Worm (Caenorhabditis elegans) whole organism, young adult: Measurements from ENCODE around the gene frm-3.

Experiments used
- C06A6.2 ChIP-seq: fragments of 200-800 bp; sonication (Bioruptor generic); conservative IDR thresholded peaks from 2 replicates; pipeline ENCODE4 v1.3.6; 2022; ENCODE audit warnings: missing genetic modification characterization, missing compliant biosample characterization
- F10E7.11 ChIP-seq: sonication (generic microtip); optimal IDR thresholded peaks from 2 replicates; lab custom pipeline; 2017; ENCODE audit warnings: mild to moderate bottlenecking, missing genetic modification characterization, moderate library complexity, missing compliant biosample characterization
- F22D6.2 ChIP-seq: sonication (generic microtip); optimal IDR thresholded peaks from 2 replicates; lab custom pipeline; 2016; ENCODE audit warnings: mild to moderate bottlenecking, missing genetic modification characterization, missing compliant biosample characterization
- F23B12.7 ChIP-seq: sonication (generic microtip); optimal IDR thresholded peaks from 2 replicates; lab custom pipeline; 2017; ENCODE audit warnings: missing genetic modification characterization, mild to moderate bottlenecking, missing compliant biosample characterization, antibody characterized with exemption, moderate library complexity; ENCODE audit not compliant: insufficient read depth
- F33H1.4 ChIP-seq: fragments of 200-800 bp; sonication (Bioruptor generic); IDR thresholded peaks from 2 replicates; pipeline ENCODE4 v1.3.6; 2022; ENCODE audit warnings: missing genetic modification reagents, missing genetic modification characterization, missing compliant biosample characterization
- F52B5.7 ChIP-seq: sonication (generic microtip); optimal IDR thresholded peaks from 2 replicates; lab custom pipeline; 2016; ENCODE audit warnings: mild to moderate bottlenecking, missing genetic modification characterization, missing compliant biosample characterization
- F57C9.4 ChIP-seq: sonication (generic microtip); optimal IDR thresholded peaks from 2 replicates; lab custom pipeline; 2017; ENCODE audit warnings: mild to moderate bottlenecking, missing genetic modification characterization, missing compliant biosample characterization
- Y56A3A.18 ChIP-seq: fragments of 200-800 bp; sonication (Bioruptor generic); IDR thresholded peaks from 2 replicates; pipeline ENCODE4 v1.3.6; 2022; ENCODE audit warnings: missing genetic modification reagents, missing genetic modification characterization, missing compliant biosample characterization
- akir-1 ChIP-seq: fragments of 200-800 bp; sonication (Bioruptor generic); optimal IDR thresholded peaks from 2 replicates; lab custom pipeline; 2018; ENCODE audit warnings: mild to moderate bottlenecking, missing genetic modification characterization, moderate library complexity, missing compliant biosample characterization
- ama-1 ChIP-seq, 3 experiments: fragments of 150-350 bp in 1 of 3; sonication (generic microtip) in 2 of 3; optimal IDR thresholded peaks; 2 replicates each; lab custom pipeline; 2014 to 2018; ENCODE audit warnings: missing biosample characterization in 2 of 3, missing genetic modification characterization in 2 of 3, missing genetic modification reagents in 2 of 3
- aptf-3 ChIP-seq: fragments of 200-800 bp; sonication (Bioruptor generic); IDR thresholded peaks from 2 replicates; pipeline ENCODE4 v1.3.6; 2022; ENCODE audit warnings: missing genetic modification characterization, missing compliant biosample characterization
- attf-5 ChIP-seq: fragments of 200-800 bp; sonication (Bioruptor generic); optimal IDR thresholded peaks from 2 replicates; lab custom pipeline; 2018; ENCODE audit warnings: mild to moderate bottlenecking, missing genetic modification characterization, missing compliant biosample characterization
- bed-2 ChIP-seq: fragments of 200-800 bp; sonication (Bioruptor generic); IDR thresholded peaks from 2 replicates; pipeline ENCODE4 v1.3.6; 2022; ENCODE audit warnings: missing genetic modification reagents, missing genetic modification characterization, missing compliant biosample characterization
- cebp-1 ChIP-seq, 2 experiments: fragments of 200-800 bp in 1 of 2; sonication (Bioruptor generic) in 1 of 2; sonication (generic microtip) in 1 of 2; IDR thresholded peaks in 1 of 2; optimal IDR thresholded peaks in 1 of 2; 2 replicates each; pipeline versions ENCODE4 v1.3.6 to Lab custom; 2017 to 2022; ENCODE audit warnings: missing compliant biosample characterization in 2 of 2, missing genetic modification characterization in 2 of 2, mild to moderate bottlenecking in 1 of 2, missing genetic modification reagents in 1 of 2, moderate library complexity in 1 of 2
- ceh-100 ChIP-seq: fragments of 200-800 bp; sonication (Bioruptor generic); IDR thresholded peaks from 2 replicates; pipeline ENCODE4 v1.3.6; 2022; ENCODE audit warnings: missing genetic modification reagents, missing genetic modification characterization, missing compliant biosample characterization
- die-1 ChIP-seq: sonication (generic microtip); optimal IDR thresholded peaks from 2 replicates; lab custom pipeline; 2016; ENCODE audit warnings: missing genotype, mild to moderate bottlenecking, missing genetic modification characterization, missing compliant biosample characterization
- dpff-1 ChIP-seq: sonication (generic microtip); optimal IDR thresholded peaks from 2 replicates; lab custom pipeline; 2017; ENCODE audit warnings: mild to moderate bottlenecking, missing genetic modification characterization, missing compliant biosample characterization
- efl-1 ChIP-seq: fragments of 150-350 bp; optimal IDR thresholded peaks from 2 replicates; lab custom pipeline; 2014; ENCODE audit warnings: missing biosample characterization, missing genetic modification reagents, missing genetic modification characterization
- egl-18 ChIP-seq: fragments of 200-800 bp; sonication (Bioruptor generic); IDR thresholded peaks from 2 replicates; pipeline ENCODE4 v1.3.6; 2022; ENCODE audit warnings: missing genetic modification reagents, missing genetic modification characterization, missing compliant biosample characterization
- ekl-4 ChIP-seq: fragments of 200-800 bp; sonication (Bioruptor generic); IDR thresholded peaks from 2 replicates; pipeline ENCODE4 v1.3.6; 2022; ENCODE audit warnings: missing genetic modification reagents, missing genetic modification characterization, missing compliant biosample characterization
- fkh-3 ChIP-seq: sonication (generic microtip); optimal IDR thresholded peaks from 2 replicates; lab custom pipeline; 2016; ENCODE audit warnings: mild to moderate bottlenecking, missing genetic modification characterization, missing compliant biosample characterization
- hlh-12 ChIP-seq: sonication (generic microtip); optimal IDR thresholded peaks from 2 replicates; lab custom pipeline; 2016; ENCODE audit warnings: missing genetic modification characterization, missing compliant biosample characterization
- hmg-20 ChIP-seq: fragments of 200-800 bp; sonication (Bioruptor generic); IDR thresholded peaks from 2 replicates; pipeline ENCODE4 v1.3.6; 2022; ENCODE audit warnings: missing genetic modification reagents, missing genetic modification characterization, missing compliant biosample characterization
- let-607 ChIP-seq, 2 experiments: fragments of 200-800 bp in 1 of 2; sonication (Bioruptor generic) in 1 of 2; sonication (generic microtip) in 1 of 2; optimal IDR thresholded peaks; 2 replicates each; lab custom pipeline; 2016 to 2018; ENCODE audit warnings: mild to moderate bottlenecking in 2 of 2, missing compliant biosample characterization in 2 of 2, missing genetic modification characterization in 2 of 2, moderate library complexity in 2 of 2, missing genotype in 1 of 2
- lin-26 ChIP-seq: fragments of 200-800 bp; sonication (Bioruptor generic); IDR thresholded peaks from 2 replicates; pipeline ENCODE4 v1.3.6; 2022; ENCODE audit warnings: missing genetic modification reagents, missing genetic modification characterization, missing compliant biosample characterization
- lir-1 ChIP-seq: fragments of 200-800 bp; sonication (Bioruptor generic); conservative IDR thresholded peaks from 2 replicates; pipeline ENCODE4 v1.3.6; 2022; ENCODE audit warnings: missing genetic modification reagents, missing genetic modification characterization, missing compliant biosample characterization
- lsy-27 ChIP-seq: sonication (generic microtip); optimal IDR thresholded peaks from 2 replicates; lab custom pipeline; 2017; ENCODE audit warnings: missing genetic modification characterization, mild to moderate bottlenecking, missing compliant biosample characterization, antibody characterized with exemption, missing genotype, borderline replicate concordance; ENCODE audit not compliant: insufficient read depth
- mcd-1 ChIP-seq: fragments of 200-800 bp; sonication (Bioruptor generic); IDR thresholded peaks from 2 replicates; pipeline ENCODE4 v1.3.6; 2022; ENCODE audit warnings: missing genetic modification reagents, missing genetic modification characterization, missing compliant biosample characterization
- mxl-1 ChIP-seq: sonication (generic microtip); optimal IDR thresholded peaks from 2 replicates; lab custom pipeline; 2016; ENCODE audit warnings: missing genetic modification characterization, missing compliant biosample characterization
- nfya-2 ChIP-seq: fragments of 200-800 bp; sonication (Bioruptor generic); IDR thresholded peaks from 2 replicates; pipeline ENCODE4 v1.3.6; 2022; ENCODE audit warnings: missing genetic modification reagents, missing genetic modification characterization, missing compliant biosample characterization
- nhr-27 ChIP-seq: fragments of 200-800 bp; sonication (Bioruptor generic); optimal IDR thresholded peaks from 2 replicates; lab custom pipeline; 2018; ENCODE audit warnings: mild to moderate bottlenecking, missing genetic modification characterization, moderate library complexity, missing compliant biosample characterization
- pbrm-1 ChIP-seq: fragments of 200-800 bp; sonication (Bioruptor generic); IDR thresholded peaks from 2 replicates; pipeline ENCODE4 v1.3.6; 2022; ENCODE audit warnings: missing genetic modification reagents, missing genetic modification characterization, missing compliant biosample characterization
- sdz-38 ChIP-seq: sonication (generic microtip); optimal IDR thresholded peaks from 2 replicates; lab custom pipeline; 2016; ENCODE audit warnings: missing genotype, missing genetic modification characterization, missing compliant biosample characterization
- tbp1 ChIP-seq: fragments of 200-800 bp; sonication (Bioruptor generic); optimal IDR thresholded peaks from 2 replicates; lab custom pipeline; 2018; ENCODE audit warnings: mild to moderate bottlenecking, missing genetic modification characterization, missing compliant biosample characterization
- tbx-9 ChIP-seq: sonication (generic microtip); optimal IDR thresholded peaks from 2 replicates; lab custom pipeline; 2016; ENCODE audit warnings: borderline replicate concordance, missing genetic modification characterization, inconsistent platforms, missing compliant biosample characterization
- tlf-1 ChIP-seq: fragments of 200-800 bp; sonication (Bioruptor generic); optimal IDR thresholded peaks from 2 replicates; lab custom pipeline; 2018; ENCODE audit warnings: mild to moderate bottlenecking, missing genetic modification characterization, missing compliant biosample characterization
- unc-130 ChIP-seq: sonication (generic microtip); optimal IDR thresholded peaks from 2 replicates; lab custom pipeline; 2016; ENCODE audit warnings: missing genetic modification reagents, missing genetic modification characterization, missing compliant biosample characterization
- unc-62 ChIP-seq: fragments of 150-350 bp; optimal IDR thresholded peaks from 2 replicates; lab custom pipeline; 2014; ENCODE audit warnings: missing biosample characterization, missing genetic modification reagents, missing genetic modification characterization
- ztf-22 ChIP-seq: fragments of 200-800 bp; sonication (Bioruptor generic); optimal IDR thresholded peaks from 2 replicates; lab custom pipeline; 2018; ENCODE audit warnings: mild to moderate bottlenecking, missing genetic modification characterization, moderate library complexity, missing compliant biosample characterization
- ztf-25 ChIP-seq: fragments of 200-800 bp; sonication (Bioruptor generic); IDR thresholded peaks from 2 replicates; pipeline ENCODE4 v1.3.6; 2022; ENCODE audit warnings: missing genetic modification reagents, missing genetic modification characterization, missing compliant biosample characterization
- ztf-28 ChIP-seq: fragments of 200-800 bp; sonication (Bioruptor generic); IDR thresholded peaks from 2 replicates; pipeline ENCODE4 v1.3.6; 2022; ENCODE audit warnings: missing genetic modification reagents, missing genetic modification characterization, missing compliant biosample characterization

Gene frm-3

DNA sequence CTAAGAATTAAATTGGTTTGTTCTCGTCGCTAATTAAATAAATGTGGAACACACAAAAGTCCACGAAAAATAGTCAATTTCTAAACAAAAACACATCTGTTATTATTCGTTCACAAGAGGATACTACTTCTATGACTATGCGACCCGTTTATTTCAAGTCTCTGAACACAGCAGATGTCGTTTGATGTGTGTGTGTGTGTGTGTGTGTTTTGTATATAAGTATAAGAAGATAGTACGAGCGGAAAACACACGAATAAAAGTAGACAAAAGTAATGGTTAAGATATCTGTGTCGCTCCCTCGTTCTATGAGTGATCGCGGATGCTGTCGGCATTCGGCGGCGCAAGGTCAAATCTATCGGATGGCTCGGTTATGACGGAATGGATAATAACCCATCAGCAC lies 26.5 kb downstream of the frm-3 start:
- TF ChIP-seq nhr-27 (tag; lab: Kevin White, UChicago), result no peak
- no peak for TF ChIP-seq attf-5
- TF ChIP-seq ama-1 (optimal IDR thresholded peaks at IDR 0.05; lab: Kevin White, UChicago), result no peak
- no peak for TF ChIP-seq ama-1 (GFP tag; optimal IDR thresholded peaks at IDR 0.05; lab: Kevin White, UChicago)
- no peak for TF ChIP-seq tlf-1 (GFP tag; lab: Kevin White, UChicago)
- no peak for TF ChIP-seq ztf-28 (GFP tag; lab: Robert Waterston, UW)
- TF ChIP-seq F52B5.7 (tag; lab: Kevin White, UChicago), result no peak
- no peak for TF ChIP-seq efl-1 (GFP tag; lab: Kevin White, UChicago)
- no peak for TF ChIP-seq let-607 (tag; optimal IDR thresholded peaks at IDR 0.05; lab: Kevin White, UChicago)
- TF ChIP-seq dpff-1 (tag; lab: Kevin White, UChicago), result no peak
- TF ChIP-seq mcd-1 (GFP tag; lab: Robert Waterston, UW), result no peak
- TF ChIP-seq unc-130 (GFP tag; lab: Kevin White, UChicago), result no peak
- no peak for TF ChIP-seq tbp1 (GFP tag; lab: Kevin White, UChicago)
- no peak for TF ChIP-seq sdz-38 (tag; lab: Kevin White, UChicago)
- no peak for TF ChIP-seq unc-62 (GFP tag; lab: Kevin White, UChicago)
- TF ChIP-seq C06A6.2, result no peak
- TF ChIP-seq ekl-4 (GFP tag; lab: Robert Waterston, UW), result no peak
- TF ChIP-seq fkh-3 (tag; lab: Kevin White, UChicago), result no peak
- TF ChIP-seq F22D6.2 (tag; lab: Kevin White, UChicago), result no peak

DNA sequence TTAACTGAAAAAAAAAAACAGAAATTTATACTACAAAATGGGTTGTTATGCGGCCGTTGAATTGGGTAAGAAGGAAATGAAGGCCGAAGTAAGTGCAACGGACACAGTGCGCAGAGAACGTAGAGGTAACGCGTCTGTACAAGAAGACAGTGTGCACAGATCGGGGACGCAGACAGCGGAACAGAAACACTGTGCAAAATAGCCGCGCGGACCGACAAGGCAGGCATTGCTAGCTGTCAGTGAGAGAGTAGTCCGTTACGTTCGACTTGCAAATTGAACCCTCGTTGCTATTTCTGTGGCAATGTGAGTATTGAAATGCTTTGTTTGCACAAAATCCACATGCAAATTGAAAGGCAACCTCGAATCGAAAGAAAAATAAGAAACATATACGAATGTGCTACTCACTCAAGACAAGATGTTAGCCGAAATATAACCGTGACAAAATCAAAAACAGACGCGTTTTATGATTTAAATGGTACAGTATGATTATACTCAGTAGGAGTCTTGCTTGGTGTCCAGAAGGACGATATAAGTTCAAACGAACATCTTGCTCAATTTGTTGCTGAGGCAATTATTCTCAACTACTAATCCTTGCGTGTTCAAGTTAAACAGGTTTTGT lies 28.3 kb downstream of the frm-3 start:
- TF ChIP-seq aptf-3 (GFP tag; lab: Robert Waterston, UW), result 0 out of 2 replicates have a peak, but pooled peaks have one; percentile 23
- TF ChIP-seq lir-1 (GFP tag; lab: Robert Waterston, UW), result no peak
- TF ChIP-seq lin-26 (GFP tag; lab: Robert Waterston, UW), result 0 out of 2 replicates have a peak, but pooled peaks have one; percentile 33
- TF ChIP-seq die-1, result no peak
- no peak for TF ChIP-seq nfya-2 (GFP tag; lab: Robert Waterston, UW)

DNA sequence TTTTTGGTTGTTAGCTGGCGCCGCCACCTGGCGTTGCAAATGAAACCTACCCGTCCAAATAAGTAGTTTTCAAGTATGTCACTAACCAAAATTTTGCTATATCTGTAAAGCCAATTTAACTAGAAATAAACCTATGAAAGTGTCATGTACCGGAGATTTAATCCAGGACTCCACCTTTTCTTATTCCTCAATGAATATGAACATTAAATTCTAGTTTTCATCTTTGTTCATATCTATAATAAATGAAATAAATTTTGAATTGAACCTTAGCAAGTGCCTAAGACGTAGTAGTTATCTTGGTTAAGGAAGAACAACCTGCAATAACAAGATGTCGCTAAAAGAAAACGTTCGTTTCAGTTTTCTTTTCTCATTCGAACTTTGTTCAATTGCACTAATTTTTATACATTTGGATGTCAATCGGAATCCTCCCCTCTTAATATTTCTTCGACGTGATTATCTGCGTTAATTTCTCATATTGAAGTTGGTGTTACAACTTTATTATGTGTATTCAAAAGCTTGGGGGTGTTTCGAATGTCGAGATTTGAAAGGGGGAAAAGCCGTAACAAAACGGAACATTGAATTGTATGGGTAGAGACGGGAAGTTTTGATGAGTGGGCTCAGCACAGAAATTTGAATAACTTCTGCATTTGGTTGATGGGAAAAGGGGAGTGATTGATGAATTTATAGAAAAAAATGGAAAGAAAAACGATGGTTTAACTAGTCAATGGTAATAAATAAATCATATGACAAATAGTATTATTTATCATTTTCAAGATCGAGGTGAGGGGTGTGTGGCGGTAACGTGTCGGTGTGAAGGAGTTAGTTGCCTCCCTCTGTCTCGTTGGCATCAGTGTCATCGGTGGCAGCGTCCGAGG lies 31.2 kb downstream of the frm-3 start:
- TF ChIP-seq dpff-1 (tag; lab: Kevin White, UChicago) (no peak), ceh-100 (GFP tag; lab: Robert Waterston, UW) (peak; percentile 8; the same call in 1 of the 2 replicates), F10E7.11 (tag; lab: Kevin White, UChicago) (peak; percentile 31), Y56A3A.18 (peak; percentile 92), lin-26 (GFP tag; lab: Robert Waterston, UW) (no peak), hmg-20 (peak; percentile 33; the same call in 1 of the 2 replicates), tbp1 (GFP tag; lab: Kevin White, UChicago) (peak; percentile 51), hlh-12 (no peak), bed-2 (GFP tag; lab: Robert Waterston, UW) (no peak), akir-1 (GFP tag; lab: Kevin White, UChicago) (no peak), F23B12.7 (tag; lab: Kevin White, UChicago) (no peak), nhr-27 (tag; lab: Kevin White, UChicago) (no peak), F33H1.4 (no peak), unc-62 (GFP tag; lab: Kevin White, UChicago) (no peak), F57C9.4 (tag; lab: Kevin White, UChicago) (no peak), ztf-22 (no peak), ztf-25 (GFP tag; lab: Robert Waterston, UW) (no peak), tbx-9 (tag; lab: Kevin White, UChicago) (no peak), cebp-1 (GFP tag; IDR thresholded peaks at IDR 0.05; lab: Robert Waterston, UW) (peak; percentile 62; the same call in 1 of the 2 replicates), cebp-1 (tag; optimal IDR thresholded peaks at IDR 0.05; lab: Kevin White, UChicago) (peak; percentile 82), lsy-27 (tag; lab: Kevin White, UChicago) (no peak), egl-18 (no peak), mxl-1 (no peak), pbrm-1 (GFP tag; lab: Robert Waterston, UW) (no peak), tlf-1 (GFP tag; lab: Kevin White, UChicago) (peak; percentile 61)
